Fruit fly (Drosophila melanogaster) S2 (cell line): Measurements from ENCODE around the gene CG42835.

Source experiments
- CG8478 ChIP-seq: fragments of >200 bp; optimal IDR thresholded peaks from 2 replicates; lab custom pipeline; 2018
- CTCF ChIP-seq, 2 experiments: fragments of >200 bp; optimal IDR thresholded peaks; 2 replicates each; lab custom pipeline; 2018

dm6 chr3R:17371094-17371493, 49.3 kb upstream of the CG42835 start:
- TF ChIP-seq CG8478 (lab: Kevin White, UChicago), result no peak
- TF ChIP-seq CTCF (optimal IDR thresholded peaks at IDR 0.05; lab: Kevin White, UChicago), result no peak
